Worm (Caenorhabditis elegans) whole organism, L1 larva: ENCODE measurements around the gene ldp-1.

ENCODE experiments used
- egl-13 ChIP-seq: sonication (generic microtip); optimal IDR thresholded peaks from 2 replicates; lab custom pipeline; 2016; ENCODE audit warnings: missing genotype, missing genetic modification reagents, missing genetic modification characterization, missing compliant biosample characterization
- hlh-4 ChIP-seq: sonication (generic microtip); optimal IDR thresholded peaks from 2 replicates; lab custom pipeline; 2016; ENCODE audit warnings: mild to moderate bottlenecking, missing genetic modification characterization, missing compliant biosample characterization
- lin-39 ChIP-seq: fragments of 150-350 bp; optimal IDR thresholded peaks from 2 replicates; lab custom pipeline; 2014; ENCODE audit warnings: missing biosample characterization, missing genetic modification reagents, missing genetic modification characterization
- mab-9 ChIP-seq: fragments of 200-800 bp; sonication (Bioruptor generic); IDR thresholded peaks from 2 replicates; pipeline ENCODE4 v1.3.6; 2022; ENCODE audit warnings: missing genetic modification reagents, missing genetic modification characterization, missing compliant biosample characterization
- mdl-1 ChIP-seq, 2 experiments: fragments of 150-350 bp; optimal IDR thresholded peaks; 2 replicates each; lab custom pipeline; 2014 to 2017; ENCODE audit warnings: missing biosample characterization in 2 of 2, missing genetic modification characterization in 2 of 2, inconsistent platforms in 1 of 2
- sptf-1 ChIP-seq: fragments of 150-350 bp; optimal IDR thresholded peaks from 2 replicates; lab custom pipeline; 2014; ENCODE audit warnings: missing biosample characterization, missing genetic modification characterization
- zag-1 ChIP-seq: fragments of 150-350 bp; optimal IDR thresholded peaks from 2 replicates; lab custom pipeline; 2014; ENCODE audit warnings: missing biosample characterization, missing genetic modification characterization
- ztf-4 ChIP-seq: fragments of 150-350 bp; optimal IDR thresholded peaks from 2 replicates; lab custom pipeline; 2014; ENCODE audit warnings: missing biosample characterization, missing genetic modification characterization

ce11 chrV:2132675-2133074, 5.3 kb downstream of the ldp-1 start:
- TF ChIP-seq lin-39 (tag; lab: Kevin White, UChicago) (no peak), egl-13 (tag; lab: Kevin White, UChicago) (no peak), mab-9 (no peak), sptf-1 (tag; lab: Kevin White, UChicago) (no peak), mdl-1 (tag; optimal IDR thresholded peaks at IDR 0.05; lab: Kevin White, UChicago) (no peak), zag-1 (tag; lab: Kevin White, UChicago) (no peak), ztf-4 (tag; lab: Kevin White, UChicago) (no peak), hlh-4 (no peak)
